Worm (Caenorhabditis elegans) whole organism, L4 larva: ENCODE data around the gene sre-37.
A peak's percentile ranks its signal among the peaks of the same experiment; 100 is the strongest.

Experiments
- F10B5.3 ChIP-seq: sonication (generic microtip); optimal IDR thresholded peaks from 2 replicates; lab custom pipeline; 2016; ENCODE audit warnings: mild to moderate bottlenecking, missing genetic modification characterization, missing compliant biosample characterization
- F26F4.8 ChIP-seq: fragments of 200-800 bp; sonication (Bioruptor generic); conservative IDR thresholded peaks from 2 replicates; pipeline ENCODE4 v1.3.6; 2022; ENCODE audit warnings: missing genetic modification characterization, missing compliant biosample characterization
- F49E8.2 ChIP-seq: sonication (generic microtip); optimal IDR thresholded peaks from 2 replicates; lab custom pipeline; 2016; ENCODE audit warnings: missing compliant biosample characterization, mild to moderate bottlenecking, missing genetic modification characterization, borderline replicate concordance
- R02D3.7 ChIP-seq: fragments of 150-350 bp; sonication (generic microtip); optimal IDR thresholded peaks from 3 replicates; lab custom pipeline; 2014; ENCODE audit warnings: missing biosample characterization, missing genetic modification characterization
- T20F7.1 ChIP-seq: fragments of 200-800 bp; sonication (Bioruptor generic); optimal IDR thresholded peaks from 2 replicates; lab custom pipeline; 2018; ENCODE audit warnings: mild to moderate bottlenecking, missing genetic modification characterization, missing compliant biosample characterization
- T26A8.4 ChIP-seq: fragments of 200-800 bp; sonication (Bioruptor generic); IDR thresholded peaks from 2 replicates; pipeline ENCODE4 v1.3.6; 2022; ENCODE audit warnings: missing genetic modification characterization, missing compliant biosample characterization
- Y75B8A.6 ChIP-seq: fragments of 200-800 bp; sonication (Bioruptor generic); IDR thresholded peaks from 2 replicates; pipeline ENCODE4 v1.3.6; 2022; ENCODE audit warnings: missing genetic modification reagents, missing genetic modification characterization, missing compliant biosample characterization
- ZK337.2 ChIP-seq: fragments of 200-800 bp; sonication (Bioruptor generic); IDR thresholded peaks from 2 replicates; pipeline ENCODE4 v1.3.6; 2022; ENCODE audit warnings: missing genetic modification reagents, missing genetic modification characterization, missing compliant biosample characterization
- ZK546.5 ChIP-seq, 2 experiments: sonication (generic microtip); optimal IDR thresholded peaks; 2 replicates each; lab custom pipeline; 2017; ENCODE audit warnings: missing biosample characterization in 2 of 2, missing genetic modification characterization in 2 of 2
- ceh-32 ChIP-seq: sonication (generic microtip); optimal IDR thresholded peaks from 2 replicates; lab custom pipeline; 2016; ENCODE audit warnings: mild to moderate bottlenecking, missing genetic modification characterization, missing compliant biosample characterization; ENCODE audit not compliant: poor library complexity
- ceh-82 ChIP-seq: sonication (generic microtip); optimal IDR thresholded peaks from 2 replicates; lab custom pipeline; 2017; ENCODE audit warnings: missing biosample characterization, missing genetic modification characterization
- daf-16 ChIP-seq, 3 experiments: sonication (generic microtip); optimal IDR thresholded peaks; 2 replicates each; lab custom pipeline; 2016 to 2017; ENCODE audit warnings: missing genetic modification characterization in 3 of 3, missing genetic modification reagents in 3 of 3, mild to moderate bottlenecking in 2 of 3, missing compliant biosample characterization in 2 of 3, missing biosample characterization in 1 of 3, moderate library complexity in 1 of 3
- daf-8 ChIP-seq: fragments of 200-800 bp; sonication (Bioruptor generic); IDR thresholded peaks from 2 replicates; pipeline ENCODE4 v1.3.6; 2022; ENCODE audit warnings: missing genetic modification characterization, missing compliant biosample characterization
- dmd-6 ChIP-seq: fragments of 200-800 bp; sonication (Bioruptor generic); IDR thresholded peaks from 2 replicates; pipeline ENCODE4 v1.3.6; 2022; ENCODE audit warnings: missing genetic modification reagents, missing genetic modification characterization, missing compliant biosample characterization
- dmd-9 ChIP-seq: fragments of 200-800 bp; sonication (Bioruptor generic); IDR thresholded peaks from 2 replicates; pipeline ENCODE4 v1.3.6; 2022; ENCODE audit warnings: missing genetic modification reagents, missing genetic modification characterization, missing compliant biosample characterization
- duxl-1 ChIP-seq: sonication (generic microtip); optimal IDR thresholded peaks from 2 replicates; lab custom pipeline; 2016; ENCODE audit warnings: mild to moderate bottlenecking, missing genetic modification characterization, moderate library complexity, missing compliant biosample characterization; ENCODE audit not compliant: poor library complexity
- fkh-10 ChIP-seq: fragments of 150-350 bp; optimal IDR thresholded peaks from 2 replicates; lab custom pipeline; 2014; ENCODE audit warnings: missing biosample characterization, missing genetic modification reagents, missing genetic modification characterization
- gei-8 ChIP-seq: fragments of 200-800 bp; sonication (Bioruptor generic); optimal IDR thresholded peaks from 2 replicates; lab custom pipeline; 2018; ENCODE audit warnings: mild to moderate bottlenecking, missing genetic modification characterization, missing compliant biosample characterization
- hif-1 ChIP-seq, 2 experiments: sonication (generic microtip); optimal IDR thresholded peaks; 2 replicates each; lab custom pipeline; 2016 to 2017; ENCODE audit warnings: missing compliant biosample characterization in 2 of 2, missing genetic modification characterization in 2 of 2, missing genetic modification reagents in 2 of 2, missing genotype in 2 of 2, mild to moderate bottlenecking in 1 of 2
- hlh-11 ChIP-seq: fragments of 200-800 bp; sonication (Bioruptor generic); optimal IDR thresholded peaks from 2 replicates; lab custom pipeline; 2018; ENCODE audit warnings: mild to moderate bottlenecking, missing genetic modification characterization, missing compliant biosample characterization
- hmg-1.1 ChIP-seq: fragments of 200-800 bp; sonication (Bioruptor generic); IDR thresholded peaks from 2 replicates; pipeline ENCODE4 v1.3.6; 2022; ENCODE audit warnings: missing genetic modification reagents, missing genetic modification characterization, missing compliant biosample characterization
- lin-15B ChIP-seq: fragments of 150-350 bp; sonication (generic microtip); optimal IDR thresholded peaks from 3 replicates; lab custom pipeline; 2014; ENCODE audit warnings: missing biosample characterization, missing genetic modification characterization
- lin-29 ChIP-seq: fragments of 200-800 bp; sonication (Bioruptor generic); IDR thresholded peaks from 2 replicates; pipeline ENCODE4 v1.3.6; 2022; ENCODE audit warnings: missing genetic modification reagents, missing genetic modification characterization, missing compliant biosample characterization
- lin-38 ChIP-seq: fragments of 200-800 bp; sonication (Bioruptor generic); IDR thresholded peaks from 2 replicates; pipeline ENCODE4 v1.3.6; 2022; ENCODE audit warnings: missing genetic modification reagents, missing genetic modification characterization, missing compliant biosample characterization
- lin-39 ChIP-seq: fragments of 150-350 bp; optimal IDR thresholded peaks from 2 replicates; lab custom pipeline; 2014; ENCODE audit warnings: missing biosample characterization, missing genetic modification reagents, missing genetic modification characterization
- madf-5 ChIP-seq, 2 experiments: fragments of 200-800 bp; sonication (Bioruptor generic); IDR thresholded peaks; 2 replicates each; pipeline ENCODE4 v1.3.6; 2022; ENCODE audit warnings: missing compliant biosample characterization in 2 of 2, missing genetic modification characterization in 2 of 2
- mxl-2 ChIP-seq: fragments of 200-800 bp; sonication (Bioruptor generic); conservative IDR thresholded peaks from 2 replicates; pipeline ENCODE4 v1.3.6; 2022; ENCODE audit warnings: missing genetic modification reagents, missing genetic modification characterization, missing compliant biosample characterization
- nhr-111 ChIP-seq: fragments of 200-800 bp; sonication (Bioruptor generic); optimal IDR thresholded peaks from 2 replicates; lab custom pipeline; 2018; ENCODE audit warnings: mild to moderate bottlenecking, missing genetic modification characterization, missing compliant biosample characterization
- nhr-237 ChIP-seq: sonication (generic microtip); optimal IDR thresholded peaks from 2 replicates; lab custom pipeline; 2017; ENCODE audit warnings: missing biosample characterization, missing genetic modification characterization
- nhr-41 ChIP-seq: fragments of 200-800 bp; sonication (Bioruptor generic); IDR thresholded peaks from 2 replicates; pipeline ENCODE4 v1.3.6; 2022; ENCODE audit warnings: missing genetic modification reagents, missing genetic modification characterization, missing compliant biosample characterization
- nhr-42 ChIP-seq: fragments of 200-800 bp; sonication (Bioruptor generic); IDR thresholded peaks from 2 replicates; pipeline ENCODE4 v1.3.6; 2022; ENCODE audit warnings: missing genetic modification characterization, missing compliant biosample characterization
- nhr-6 ChIP-seq: fragments of 150-350 bp; optimal IDR thresholded peaks from 2 replicates; lab custom pipeline; 2014; ENCODE audit warnings: missing biosample characterization, missing genetic modification characterization
- nhr-77 ChIP-seq: fragments of 150-350 bp; optimal IDR thresholded peaks from 2 replicates; lab custom pipeline; 2014; ENCODE audit warnings: missing biosample characterization, missing genetic modification characterization
- pha-4 ChIP-seq, 2 experiments: fragments of 150-350 bp in 1 of 2; fragments of 200-800 bp in 1 of 2; sonication (Bioruptor generic) in 1 of 2; IDR thresholded peaks in 1 of 2; optimal IDR thresholded peaks in 1 of 2; 2 replicates each; pipeline versions ENCODE4 v1.3.6 to Lab custom; 2014 to 2022; ENCODE audit warnings: missing genetic modification characterization in 2 of 2, missing genetic modification reagents in 2 of 2, missing biosample characterization in 1 of 2, missing compliant biosample characterization in 1 of 2
- php-3 ChIP-seq: fragments of 200-800 bp; sonication (Bioruptor generic); IDR thresholded peaks from 2 replicates; pipeline ENCODE4 v1.3.6; 2022; ENCODE audit warnings: missing genetic modification reagents, missing genetic modification characterization, missing compliant biosample characterization
- set-16 ChIP-seq: fragments of 200-800 bp; sonication (Bioruptor generic); IDR thresholded peaks from 2 replicates; pipeline ENCODE4 v1.3.6; 2022; ENCODE audit warnings: missing genetic modification reagents, missing genetic modification characterization, missing compliant biosample characterization
- skn-1 ChIP-seq: fragments of 150-350 bp; optimal IDR thresholded peaks from 2 replicates; lab custom pipeline; 2014; ENCODE audit warnings: missing biosample characterization, missing genetic modification characterization
- spr-3 ChIP-seq: fragments of 200-800 bp; sonication (Bioruptor generic); optimal IDR thresholded peaks from 2 replicates; lab custom pipeline; 2018; ENCODE audit warnings: mild to moderate bottlenecking, missing genetic modification characterization, missing compliant biosample characterization
- tra-1 ChIP-seq: fragments of 200-800 bp; sonication (Bioruptor generic); IDR thresholded peaks from 2 replicates; pipeline ENCODE4 v1.3.6; 2022; ENCODE audit warnings: missing genetic modification reagents, missing genetic modification characterization, missing compliant biosample characterization
- unc-130 ChIP-seq: sonication (generic microtip); optimal IDR thresholded peaks from 2 replicates; lab custom pipeline; 2016; ENCODE audit warnings: missing genetic modification reagents, missing genetic modification characterization, missing compliant biosample characterization
- unc-62 ChIP-seq, 3 experiments: fragments of 150-350 bp in 1 of 3; sonication (generic microtip); optimal IDR thresholded peaks in 2 of 3; peaks in 1 of 3; 1 replicate in 1 of 3; 2 replicates in 2 of 3; lab custom pipeline; 2014 to 2017; ENCODE audit warnings: missing biosample characterization in 3 of 3, missing genetic modification characterization in 3 of 3, missing genetic modification reagents in 3 of 3, missing genotype in 1 of 3
- vab-7 ChIP-seq: fragments of 200-800 bp; sonication (Bioruptor generic); IDR thresholded peaks from 2 replicates; pipeline ENCODE4 v1.3.6; 2022; ENCODE audit warnings: missing genetic modification reagents, missing genetic modification characterization, missing compliant biosample characterization
- zip-2 ChIP-seq: fragments of 150-350 bp; optimal IDR thresholded peaks from 2 replicates; lab custom pipeline; 2014; ENCODE audit warnings: missing biosample characterization, missing genetic modification characterization
- ztf-11 ChIP-seq: fragments of 150-350 bp; optimal IDR thresholded peaks from 2 replicates; lab custom pipeline; 2014; ENCODE audit warnings: missing biosample characterization, missing genetic modification characterization
- ztf-7 ChIP-seq: fragments of 150-350 bp; optimal IDR thresholded peaks from 2 replicates; lab custom pipeline; 2014; ENCODE audit warnings: missing biosample characterization, missing genetic modification characterization

sre-37 gene

DNA sequence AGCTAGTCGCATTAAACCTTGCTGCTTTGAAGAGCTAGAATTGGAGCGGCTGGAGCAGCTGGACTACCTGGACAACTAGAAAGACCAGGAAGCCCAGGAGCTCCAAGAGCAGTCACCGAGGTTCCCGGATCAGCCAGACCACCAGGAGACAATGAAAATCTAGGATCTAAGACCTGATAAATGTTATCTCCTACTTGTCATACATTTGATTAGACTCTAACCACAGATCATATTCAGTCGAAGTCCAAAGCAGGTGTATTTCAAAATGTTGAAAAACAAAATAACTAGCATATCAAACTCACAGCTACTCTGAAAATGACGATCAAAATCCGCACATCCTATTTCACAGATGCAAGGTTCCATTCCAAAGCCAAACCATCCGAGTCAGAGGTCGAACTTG lies 26.3 kb downstream of the sre-37 start, which contains the start of gene srz-6:
Gene srz-6, plus strand, starts transcription at position 301 of the 400 bp plus-strand sequence.
- no peak for TF ChIP-seq duxl-1 (tag; lab: Kevin White, UChicago)
- TF ChIP-seq ztf-7 (tag; lab: Kevin White, UChicago): no peak
- no peak for TF ChIP-seq F26F4.8 (GFP tag; lab: Robert Waterston, UW)
- TF ChIP-seq nhr-237 (tag; lab: Kevin White, UChicago): no peak
- TF ChIP-seq F10B5.3 (tag; lab: Kevin White, UChicago): no peak
- no peak for TF ChIP-seq ztf-11 (tag; lab: Kevin White, UChicago)
- TF ChIP-seq ceh-32: no peak

DNA sequence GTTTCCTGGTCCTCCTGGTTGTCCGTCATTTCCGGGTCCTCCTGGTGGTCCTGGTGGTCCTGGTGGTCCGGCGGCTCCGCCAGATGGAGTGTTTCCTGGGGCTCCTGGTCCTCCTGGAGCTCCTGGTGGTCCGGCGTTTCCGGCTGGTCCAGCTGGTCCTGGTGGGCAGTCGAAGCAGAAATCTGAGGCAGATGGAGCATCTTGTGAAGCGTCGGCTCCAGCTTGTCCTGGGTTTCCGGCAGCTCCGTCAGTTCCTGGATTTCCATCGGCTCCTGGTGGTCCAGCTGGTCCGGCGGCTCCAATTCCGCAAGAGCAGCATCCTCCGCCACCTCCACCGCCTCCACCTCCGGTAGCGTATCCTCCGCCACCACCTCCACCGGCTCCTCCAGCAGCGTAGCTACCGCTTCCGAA lies 28.4 kb downstream of the sre-37 start:
- TF ChIP-seq pha-4 (GFP tag; IDR thresholded peaks at IDR 0.05; lab: Robert Waterston, UW) (0 out of 2 replicates have a peak, but pooled peaks have one; percentile 49), pha-4 (tag; optimal IDR thresholded peaks at IDR 0.05; lab: Kevin White, UChicago) (no peak), ceh-82 (tag; lab: Kevin White, UChicago) (no peak), madf-5 (GFP tag; IDR thresholded peaks at IDR 0.05; lab: Robert Waterston, UW) (no peak), T26A8.4 (no peak), set-16 (GFP tag; lab: Robert Waterston, UW) (peak; percentile 98), T20F7.1 (GFP tag; lab: Kevin White, UChicago) (no peak), fkh-10 (GFP tag; lab: Kevin White, UChicago) (no peak), php-3 (GFP tag; lab: Robert Waterston, UW) (no peak)

- TF ChIP-seq skn-1 (tag; lab: Kevin White, UChicago): no peak
- peak; percentile 66 for TF ChIP-seq hlh-11 (tag; lab: Kevin White, UChicago)
- TF ChIP-seq ZK546.5 (tag; optimal IDR thresholded peaks at IDR 0.05; lab: Kevin White, UChicago): no peak
- TF ChIP-seq hif-1 (tag; optimal IDR thresholded peaks at IDR 0.05; lab: Kevin White, UChicago): peak; percentile 5 to 68
- peak; percentile 94 for TF ChIP-seq tra-1 (GFP tag; lab: Robert Waterston, UW)
- peak; percentile 76 for TF ChIP-seq gei-8 (GFP tag; lab: Kevin White, UChicago)
- peak; percentile 73 for TF ChIP-seq mxl-2 (GFP tag; lab: Robert Waterston, UW)
- TF ChIP-seq nhr-42 (GFP tag; lab: Robert Waterston, UW): peak; percentile 78; the same call in 1 of the 2 replicates
- TF ChIP-seq lin-15B (tag; lab: Kevin White, UChicago): no peak
- peak; percentile 90 for TF ChIP-seq lin-38
- peak; percentile 63 for TF ChIP-seq unc-130 (GFP tag; lab: Kevin White, UChicago)
- peak; percentile 71 for TF ChIP-seq ztf-7 (tag; lab: Kevin White, UChicago)
- peak; percentile 60 for TF ChIP-seq nhr-77 (tag; lab: Kevin White, UChicago)
- peak; percentile 79 for TF ChIP-seq dmd-6 (GFP tag; lab: Robert Waterston, UW)
- 0 out of 2 replicates have a peak, but pooled peaks have one; percentile 71 for TF ChIP-seq daf-8 (GFP tag; lab: Robert Waterston, UW)
- peak; percentile 48 for TF ChIP-seq nhr-6 (tag; lab: Kevin White, UChicago)
- peak; percentile 75 for TF ChIP-seq lin-29 (GFP tag; lab: Robert Waterston, UW)
- TF ChIP-seq Y75B8A.6 (GFP tag; lab: Robert Waterston, UW): peak; percentile 73; the same call in 1 of the 2 replicates
- TF ChIP-seq R02D3.7: peak; percentile 21
- TF ChIP-seq lin-39 (tag; lab: Kevin White, UChicago): no peak
- TF ChIP-seq F49E8.2 (tag; lab: Kevin White, UChicago): peak; percentile 49
- TF ChIP-seq nhr-41: peak; percentile 94
- peak; percentile 14 to 86 for TF ChIP-seq daf-16 (GFP tag; optimal IDR thresholded peaks at IDR 0.05; lab: Kevin White, UChicago)
- peak; percentile 57 for TF ChIP-seq daf-16 (tag; optimal IDR thresholded peaks at IDR 0.05; lab: Kevin White, UChicago)
- peak; percentile 96 for TF ChIP-seq vab-7 (GFP tag; lab: Robert Waterston, UW)
- TF ChIP-seq zip-2 (tag; lab: Kevin White, UChicago): peak; percentile 60
- peak; percentile 93 for TF ChIP-seq ZK337.2 (GFP tag; lab: Robert Waterston, UW)
- TF ChIP-seq unc-62 (GFP tag; optimal IDR thresholded peaks at IDR 0.05 in 1 of 2; lab: Kevin White, UChicago): peak in 1 of 2 experiments; percentile 79
- TF ChIP-seq unc-62 (tag; optimal IDR thresholded peaks at IDR 0.05; lab: Kevin White, UChicago): no peak
- TF ChIP-seq hmg-1.1 (GFP tag; lab: Robert Waterston, UW): peak; percentile 98
- TF ChIP-seq dmd-9 (GFP tag; lab: Robert Waterston, UW): peak; percentile 87
- TF ChIP-seq spr-3: peak; percentile 81
- peak; percentile 73 for TF ChIP-seq nhr-111 (GFP tag; lab: Kevin White, UChicago)
These were observed 29.0 kb downstream of the sre-37 start, which contains the start of gene col-85 for ce11 chrII:12494556-12495131. col-85 (minus strand) TSS chrII:12495095.
